Worm (Caenorhabditis elegans) whole organism, L1 larva: ENCODE measurements around the gene T22B2.1.
A peak's percentile ranks its signal among the peaks of the same experiment; 100 is the strongest.

ENCODE experiments used
- C34B4.2 ChIP-seq: sonication (generic microtip); optimal IDR thresholded peaks from 2 replicates; lab custom pipeline; 2017; ENCODE audit warnings: mild to moderate bottlenecking, missing genetic modification characterization, missing compliant biosample characterization
- Y116A8C.19 ChIP-seq: sonication (generic microtip); optimal IDR thresholded peaks from 2 replicates; lab custom pipeline; 2016; ENCODE audit warnings: missing compliant biosample characterization, missing genetic modification characterization, borderline replicate concordance
- aha-1 ChIP-seq: fragments of 150-350 bp; optimal IDR thresholded peaks from 2 replicates; lab custom pipeline; 2014; ENCODE audit warnings: missing biosample characterization, missing genetic modification characterization
- alr-1 ChIP-seq: fragments of 200-800 bp; sonication (Bioruptor generic); optimal IDR thresholded peaks from 2 replicates; lab custom pipeline; 2018; ENCODE audit warnings: borderline replicate concordance, mild to moderate bottlenecking, missing genetic modification characterization, missing compliant biosample characterization
- ama-1 ChIP-seq: fragments of 150-350 bp; optimal IDR thresholded peaks from 2 replicates; lab custom pipeline; 2014
- blmp-1 ChIP-seq: fragments of 150-350 bp; optimal IDR thresholded peaks from 2 replicates; lab custom pipeline; 2014; ENCODE audit warnings: missing biosample characterization, missing genetic modification characterization
- ceh-82 ChIP-seq, 3 experiments: fragments of 150-350 bp in 1 of 3; sonication (generic microtip) in 2 of 3; optimal IDR thresholded peaks; 2 replicates each; lab custom pipeline; 2014 to 2017; ENCODE audit warnings: missing biosample characterization in 3 of 3, missing genetic modification characterization in 3 of 3
- ceh-88 ChIP-seq: fragments of 200-800 bp; sonication (Bioruptor generic); IDR thresholded peaks from 2 replicates; pipeline ENCODE4 v1.3.6; 2022; ENCODE audit warnings: missing genetic modification characterization, missing compliant biosample characterization
- ces-1 ChIP-seq: fragments of 150-350 bp; optimal IDR thresholded peaks from 2 replicates; lab custom pipeline; 2014; ENCODE audit warnings: missing biosample characterization, missing genetic modification reagents, missing genetic modification characterization
- dpl-1 ChIP-seq, 3 experiments: fragments of 150-350 bp in 2 of 3; sonication (generic microtip) in 1 of 3; optimal IDR thresholded peaks; 2 replicates each; lab custom pipeline; 2014 to 2017; ENCODE audit warnings: missing biosample characterization in 3 of 3, missing genetic modification characterization in 3 of 3, missing genetic modification reagents in 3 of 3
- efl-1 ChIP-seq, 4 experiments: fragments of 150-350 bp; optimal IDR thresholded peaks in 3 of 4; peaks in 1 of 4; 1 replicate in 1 of 4; 2 replicates in 3 of 4; lab custom pipeline; 2014; ENCODE audit warnings: missing biosample characterization in 2 of 4, missing genetic modification characterization in 2 of 4, missing genetic modification reagents in 2 of 4
- egl-13 ChIP-seq: sonication (generic microtip); optimal IDR thresholded peaks from 2 replicates; lab custom pipeline; 2016; ENCODE audit warnings: missing genotype, missing genetic modification reagents, missing genetic modification characterization, missing compliant biosample characterization
- elt-2 ChIP-seq: sonication (generic microtip); optimal IDR thresholded peaks from 2 replicates; lab custom pipeline; 2016; ENCODE audit warnings: missing genetic modification characterization, mild to moderate bottlenecking, inconsistent platforms, missing compliant biosample characterization, missing genetic modification reagents
- elt-3 ChIP-seq, 6 experiments: fragments of 150-350 bp in 1 of 6; sonication (generic microtip); optimal IDR thresholded peaks; 2 replicates each; lab custom pipeline; 2017 to 2018; ENCODE audit warnings: missing biosample characterization in 6 of 6, missing genetic modification characterization in 6 of 6, inconsistent platforms in 1 of 6
- ets-5 ChIP-seq: fragments of 200-800 bp; sonication (Bioruptor generic); IDR thresholded peaks from 2 replicates; pipeline ENCODE4 v1.3.6; 2022; ENCODE audit warnings: missing genetic modification characterization, missing compliant biosample characterization
- fkh-10 ChIP-seq: sonication (generic microtip); optimal IDR thresholded peaks from 2 replicates; lab custom pipeline; 2017; ENCODE audit warnings: missing biosample characterization, missing genetic modification reagents, missing genetic modification characterization
- grh-1 ChIP-seq: fragments of 200-800 bp; sonication (Bioruptor generic); IDR thresholded peaks from 2 replicates; pipeline ENCODE4 v1.3.6; 2022; ENCODE audit warnings: missing genetic modification reagents, missing genetic modification characterization, missing compliant biosample characterization
- hlh-17 ChIP-seq: fragments of 200-800 bp; sonication (Bioruptor generic); optimal IDR thresholded peaks from 2 replicates; lab custom pipeline; 2018; ENCODE audit warnings: missing genetic modification characterization, mild to moderate bottlenecking, missing compliant biosample characterization, moderate library complexity, borderline replicate concordance
- hpl-2 ChIP-seq: fragments of 150-350 bp; optimal IDR thresholded peaks from 2 replicates; lab custom pipeline; 2014; ENCODE audit warnings: missing biosample characterization, missing genetic modification reagents, missing genetic modification characterization
- lin-13 ChIP-seq: fragments of 150-350 bp; optimal IDR thresholded peaks from 2 replicates; lab custom pipeline; 2014; ENCODE audit warnings: missing biosample characterization, missing genetic modification reagents, missing genetic modification characterization
- lin-14 ChIP-seq: fragments of 200-800 bp; sonication (Bioruptor generic); optimal IDR thresholded peaks from 2 replicates; lab custom pipeline; 2018; ENCODE audit warnings: mild to moderate bottlenecking, missing genetic modification characterization, moderate library complexity, missing compliant biosample characterization
- lin-15B ChIP-seq: fragments of 150-350 bp; sonication (generic microtip); optimal IDR thresholded peaks from 3 replicates; lab custom pipeline; 2014; ENCODE audit warnings: missing biosample characterization, missing genetic modification characterization
- lin-35 ChIP-seq, 2 experiments: fragments of 150-350 bp; optimal IDR thresholded peaks; 2 replicates each; lab custom pipeline; 2014; ENCODE audit warnings: missing biosample characterization in 2 of 2, missing genetic modification characterization in 2 of 2, missing genetic modification reagents in 2 of 2
- lin-39 ChIP-seq: fragments of 150-350 bp; optimal IDR thresholded peaks from 2 replicates; lab custom pipeline; 2014; ENCODE audit warnings: missing biosample characterization, missing genetic modification reagents, missing genetic modification characterization
- lir-3 ChIP-seq: sonication (generic microtip); optimal IDR thresholded peaks from 2 replicates; lab custom pipeline; 2016; ENCODE audit warnings: mild to moderate bottlenecking, missing genetic modification characterization, moderate library complexity, missing compliant biosample characterization; ENCODE audit not compliant: poor library complexity
- mab-9 ChIP-seq: fragments of 200-800 bp; sonication (Bioruptor generic); IDR thresholded peaks from 2 replicates; pipeline ENCODE4 v1.3.6; 2022; ENCODE audit warnings: missing genetic modification reagents, missing genetic modification characterization, missing compliant biosample characterization
- nhr-12 ChIP-seq: sonication (generic microtip); optimal IDR thresholded peaks from 2 replicates; lab custom pipeline; 2017; ENCODE audit warnings: missing biosample characterization, missing genetic modification characterization
- nhr-28 ChIP-seq: fragments of 150-350 bp; optimal IDR thresholded peaks from 2 replicates; lab custom pipeline; 2014; ENCODE audit warnings: missing biosample characterization, missing genetic modification characterization
- nhr-71 ChIP-seq: sonication (generic microtip); optimal IDR thresholded peaks from 2 replicates; lab custom pipeline; 2016; ENCODE audit warnings: mild to moderate bottlenecking, missing genetic modification characterization, moderate library complexity, missing compliant biosample characterization
- nhr-77 ChIP-seq: fragments of 150-350 bp; optimal IDR thresholded peaks from 2 replicates; lab custom pipeline; 2014; ENCODE audit warnings: missing biosample characterization, missing genetic modification characterization
- nhr-85 ChIP-seq: sonication (generic microtip); peaks from one replicate; lab custom pipeline; 2016; ENCODE audit warnings: missing genetic modification characterization, inconsistent platforms, missing compliant biosample characterization
- rnt-1 ChIP-seq: sonication (generic microtip); optimal IDR thresholded peaks from 2 replicates; lab custom pipeline; 2016; ENCODE audit warnings: mild to moderate bottlenecking, missing genetic modification characterization, moderate library complexity, missing compliant biosample characterization
- skn-1 ChIP-seq: fragments of 150-350 bp; optimal IDR thresholded peaks from 2 replicates; lab custom pipeline; 2014; ENCODE audit warnings: missing biosample characterization, missing genetic modification characterization
- snpc-4 ChIP-seq: fragments of 150-350 bp; optimal IDR thresholded peaks from 2 replicates; lab custom pipeline; 2014; ENCODE audit warnings: missing biosample characterization, missing genetic modification characterization
- sox-4 ChIP-seq: sonication (generic microtip); optimal IDR thresholded peaks from 2 replicates; lab custom pipeline; 2016; ENCODE audit warnings: missing genetic modification characterization, missing compliant biosample characterization
- sptf-1 ChIP-seq: fragments of 150-350 bp; optimal IDR thresholded peaks from 2 replicates; lab custom pipeline; 2014; ENCODE audit warnings: missing biosample characterization, missing genetic modification characterization
- sup-37 ChIP-seq: fragments of 200-800 bp; sonication (Bioruptor generic); optimal IDR thresholded peaks from 2 replicates; lab custom pipeline; 2018; ENCODE audit warnings: mild to moderate bottlenecking, missing genetic modification characterization, missing compliant biosample characterization
- tlp-1 ChIP-seq: fragments of 150-350 bp; optimal IDR thresholded peaks from 2 replicates; lab custom pipeline; 2014; ENCODE audit warnings: missing biosample characterization, missing genetic modification characterization
- unc-30 ChIP-seq: sonication (generic microtip); optimal IDR thresholded peaks from 2 replicates; lab custom pipeline; 2017; ENCODE audit warnings: missing biosample characterization, missing genetic modification characterization
- unc-98 ChIP-seq: fragments of 200-800 bp; sonication (Bioruptor generic); IDR thresholded peaks from 2 replicates; pipeline ENCODE4 v1.3.6; 2022; ENCODE audit warnings: missing genetic modification characterization, missing compliant biosample characterization
- xbp-1 ChIP-seq: sonication (generic microtip); optimal IDR thresholded peaks from 2 replicates; lab custom pipeline; 2016; ENCODE audit warnings: missing genetic modification characterization, missing compliant biosample characterization
- ztf-11 ChIP-seq, 2 experiments: sonication (generic microtip); optimal IDR thresholded peaks; 2 replicates each; lab custom pipeline; 2016 to 2017; ENCODE audit warnings: missing genetic modification characterization in 2 of 2, missing biosample characterization in 1 of 2, missing compliant biosample characterization in 1 of 2
- ztf-4 ChIP-seq: fragments of 150-350 bp; optimal IDR thresholded peaks from 2 replicates; lab custom pipeline; 2014; ENCODE audit warnings: missing biosample characterization, missing genetic modification characterization

The T22B2.1 gene

DNA sequence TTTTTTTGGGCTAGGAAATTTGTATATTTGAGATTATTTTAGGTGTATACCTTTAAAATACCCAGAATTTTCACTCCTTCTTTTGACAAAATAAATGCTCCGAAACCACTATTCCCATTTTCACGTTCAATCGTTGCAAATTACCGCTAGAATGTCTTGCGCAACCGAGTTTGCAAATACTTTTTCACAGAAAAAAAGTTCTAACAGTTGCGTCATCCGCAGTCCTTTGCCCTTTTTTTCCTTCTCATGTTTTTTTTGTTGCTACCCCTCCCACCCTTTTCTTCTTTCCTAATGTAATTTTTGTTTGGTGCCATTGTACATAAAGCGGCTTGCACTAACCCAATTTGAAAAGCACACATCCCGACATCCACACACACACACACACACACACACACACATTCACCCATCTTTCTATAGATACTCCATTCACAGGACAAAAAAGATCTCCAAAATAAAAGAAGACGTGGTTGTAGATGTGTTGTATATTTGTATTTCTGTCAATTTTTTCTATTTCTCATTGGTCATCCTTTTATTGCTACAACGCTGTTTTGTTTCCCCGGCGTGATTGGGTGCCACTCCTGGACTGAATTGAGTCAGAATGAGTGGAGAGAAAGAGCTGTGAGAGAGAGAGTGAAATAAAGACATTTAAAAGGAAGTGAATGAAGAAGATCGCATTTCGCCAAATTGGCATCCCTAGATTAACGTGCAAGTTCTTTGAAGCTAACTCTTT is 31.8 kb downstream of the T22B2.1 start (continued):
- no peak for TF ChIP-seq elt-3 (tag; optimal IDR thresholded peaks at IDR 0.05; lab: Kevin White, UChicago)
- peak in 1 of 3 experiments; percentile 1 for TF ChIP-seq ceh-82 (tag; optimal IDR thresholded peaks at IDR 0.05; lab: Kevin White, UChicago)
- no peak for TF ChIP-seq tlp-1 (tag; lab: Kevin White, UChicago)
- TF ChIP-seq egl-13 (tag; lab: Kevin White, UChicago) = no peak
- no peak for TF ChIP-seq hpl-2 (GFP tag; lab: Kevin White, UChicago)
- no peak for TF ChIP-seq nhr-28 (tag; lab: Kevin White, UChicago)
- no peak for TF ChIP-seq nhr-85 (tag; lab: Kevin White, UChicago)
- no peak for TF ChIP-seq lin-39
- TF ChIP-seq fkh-10 (GFP tag; lab: Kevin White, UChicago) = peak; percentile 86
- no peak for TF ChIP-seq hlh-17 (GFP tag; lab: Kevin White, UChicago)
- TF ChIP-seq C34B4.2 = no peak
- TF ChIP-seq lin-35 (GFP tag; optimal IDR thresholded peaks at IDR 0.05; lab: Kevin White, UChicago) = no peak
- no peak for TF ChIP-seq alr-1 (tag; lab: Kevin White, UChicago)
- peak; percentile 86 for TF ChIP-seq lin-14 (GFP tag; lab: Kevin White, UChicago)
- TF ChIP-seq rnt-1 (tag; lab: Kevin White, UChicago) = peak; percentile 20
- no peak for TF ChIP-seq snpc-4 (tag; lab: Kevin White, UChicago)
- TF ChIP-seq lin-13 (GFP tag; lab: Kevin White, UChicago) = no peak
- no peak for TF ChIP-seq sptf-1
- no peak for TF ChIP-seq mab-9
- TF ChIP-seq nhr-71 (tag; lab: Kevin White, UChicago) = peak; percentile 21
- no peak for TF ChIP-seq ets-5 (GFP tag; lab: Robert Waterston, UW)
- peak in 1 of 2 experiments; percentile 12 for TF ChIP-seq ztf-11 (tag; optimal IDR thresholded peaks at IDR 0.05; lab: Kevin White, UChicago)
- TF ChIP-seq skn-1 (tag; lab: Kevin White, UChicago) = no peak
- no peak for TF ChIP-seq blmp-1 (tag; lab: Kevin White, UChicago)
- no peak for TF ChIP-seq unc-98
- no peak for TF ChIP-seq lir-3 (tag; lab: Kevin White, UChicago)
- no peak for TF ChIP-seq xbp-1 (tag; lab: Kevin White, UChicago)
- no peak for TF ChIP-seq unc-30 (tag; lab: Kevin White, UChicago)
- TF ChIP-seq nhr-12 (tag; lab: Kevin White, UChicago) = no peak
- TF ChIP-seq, all 84 proteins: peak for 10

ce11 chrX:3958252-3958651 is 32.4 kb downstream of the T22B2.1 start, which contains the start of gene lin-18:
TSS of gene lin-18 (plus strand) at chrX:3958552.
- TF ChIP-seq nhr-85 (tag; lab: Kevin White, UChicago) = no peak
- TF ChIP-seq nhr-12 (tag; lab: Kevin White, UChicago) = no peak
- TF ChIP-seq blmp-1 (tag; lab: Kevin White, UChicago) = peak; percentile 49
- TF ChIP-seq ama-1 (lab: Kevin White, UChicago) = no peak

DNA sequence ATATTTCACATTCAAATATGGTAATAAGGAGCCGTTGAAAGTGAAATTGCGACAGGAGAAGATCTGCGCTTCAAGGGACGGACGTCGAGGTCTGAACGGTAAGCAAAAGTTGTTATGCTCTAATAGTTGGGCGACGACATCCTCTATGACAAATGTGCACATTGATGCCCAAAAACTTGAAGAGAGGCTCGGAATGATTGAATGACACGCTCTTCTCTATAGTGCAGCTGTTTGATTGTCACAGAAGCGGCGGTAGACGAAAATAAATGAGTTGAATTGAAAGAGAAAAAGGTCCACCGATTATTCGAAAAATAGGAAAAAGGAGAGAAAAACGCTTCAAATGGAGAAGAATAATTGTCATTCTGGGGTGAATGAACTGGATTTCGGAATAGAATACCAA is 33.3 kb downstream of the T22B2.1 start:
- TF ChIP-seq ztf-4 = no peak
- TF ChIP-seq lir-3 (tag; lab: Kevin White, UChicago) = no peak
- peak; percentile 33 for TF ChIP-seq lin-14 (GFP tag; lab: Kevin White, UChicago)
- peak; percentile 34 for TF ChIP-seq rnt-1 (tag; lab: Kevin White, UChicago)

ce11 chrX:3960345-3960744 is 34.5 kb downstream of the T22B2.1 start:
- TF ChIP-seq lin-39 (no peak), tlp-1 (tag; lab: Kevin White, UChicago) (no peak), elt-2 (tag; lab: Kevin White, UChicago) (no peak), nhr-77 (tag; lab: Kevin White, UChicago) (no peak), Y116A8C.19 (tag; lab: Kevin White, UChicago) (no peak), sup-37 (GFP tag; lab: Kevin White, UChicago) (no peak), ces-1 (GFP tag; lab: Kevin White, UChicago) (no peak), lin-14 (GFP tag; lab: Kevin White, UChicago) (peak; percentile 62), rnt-1 (tag; lab: Kevin White, UChicago) (peak; percentile 20), dpl-1 (GFP tag; optimal IDR thresholded peaks at IDR 0.05; lab: Kevin White, UChicago) (no peak), sox-4 (no peak), efl-1 (optimal IDR thresholded peaks at IDR 0.05; lab: Kevin White, UChicago) (no peak), efl-1 (GFP tag; optimal IDR thresholded peaks at IDR 0.05 in 1 of 2; lab: Kevin White, UChicago) (no peak), aha-1 (tag; lab: Kevin White, UChicago) (no peak), hlh-17 (GFP tag; lab: Kevin White, UChicago) (no peak), lin-15B (tag; lab: Kevin White, UChicago) (no peak), nhr-28 (tag; lab: Kevin White, UChicago) (no peak), fkh-10 (GFP tag; lab: Kevin White, UChicago) (peak; percentile 80), ets-5 (GFP tag; lab: Robert Waterston, UW) (no peak), ceh-88 (GFP tag; lab: Robert Waterston, UW) (no peak), blmp-1 (tag; lab: Kevin White, UChicago) (no peak), nhr-71 (tag; lab: Kevin White, UChicago) (peak; percentile 9), grh-1 (GFP tag; lab: Robert Waterston, UW) (no peak)
